Fruit fly (Drosophila melanogaster) whole organism, prepupa: Measurements from ENCODE around the gene Vha13.

ENCODE experiments used
- CG34406 ChIP-seq: fragments of 200-800 bp; sonication (Bioruptor generic); optimal IDR thresholded peaks from 3 replicates; lab custom pipeline; 2016; ENCODE audit warnings: missing biosample characterization, missing genetic modification characterization
- Ets21C ChIP-seq: fragments of 200-800 bp; sonication (Bioruptor generic); optimal IDR thresholded peaks from 3 replicates; lab custom pipeline; 2016; ENCODE audit warnings: missing biosample characterization, missing genetic modification characterization
- Hr38 ChIP-seq: sonication (Bioruptor generic); optimal IDR thresholded peaks from 2 replicates; lab custom pipeline; 2016; ENCODE audit warnings: missing biosample characterization, missing genetic modification characterization
- Met ChIP-seq: fragments of 200-800 bp; sonication (Bioruptor generic); optimal IDR thresholded peaks from 3 replicates; lab custom pipeline; 2016; ENCODE audit warnings: missing biosample characterization, missing genetic modification characterization
- Sox15 ChIP-seq: fragments of 200-800 bp; sonication (Bioruptor generic); optimal IDR thresholded peaks from 3 replicates; lab custom pipeline; 2016; ENCODE audit warnings: missing biosample characterization, missing genetic modification characterization
- fd85E ChIP-seq: fragments of 200-800 bp; sonication (Bioruptor generic); optimal IDR thresholded peaks from 3 replicates; lab custom pipeline; 2016; ENCODE audit warnings: missing biosample characterization, missing genetic modification characterization

DNA sequence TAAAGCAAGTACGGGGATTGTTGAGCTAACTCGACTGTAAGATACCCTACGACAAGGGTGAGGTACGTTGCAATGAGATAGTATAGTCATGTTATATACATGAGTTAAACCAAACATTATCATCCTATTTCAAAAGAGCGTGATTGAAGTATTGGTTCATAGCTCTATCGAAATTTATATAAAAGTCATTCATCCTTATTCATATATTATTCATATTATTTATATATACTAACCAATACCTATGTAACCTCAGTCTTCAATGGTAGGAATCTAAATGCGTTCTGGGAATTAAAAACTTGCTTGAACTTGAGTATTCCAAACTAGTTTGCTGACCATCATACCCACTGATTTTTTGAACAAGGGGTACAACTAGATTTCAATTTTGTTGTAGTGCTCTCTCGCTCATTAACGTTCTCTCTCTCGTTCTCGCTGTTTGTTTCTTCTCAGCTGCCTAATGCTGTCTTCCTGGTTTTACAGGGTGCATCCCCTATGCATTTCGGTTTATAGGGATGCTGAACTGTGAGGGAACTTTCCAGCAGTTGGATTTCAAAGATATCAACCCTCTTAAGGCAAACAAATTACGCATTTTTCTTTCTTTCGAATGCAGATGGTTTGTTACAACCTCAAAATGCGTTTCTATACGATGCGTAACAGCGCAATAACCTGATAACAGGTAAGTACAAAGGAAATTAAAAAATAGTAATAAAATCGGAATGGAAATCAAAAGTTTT is 16.2 kb downstream of the Vha13 start:
- no peak for TF ChIP-seq Ets21C
- TF ChIP-seq Met (GFP tag; lab: Kevin White, UChicago) = no peak
- no peak for TF ChIP-seq Hr38 (GFP tag; lab: Kevin White, UChicago)
- no peak for TF ChIP-seq fd85E
- TF ChIP-seq Sox15 (GFP tag; lab: Kevin White, UChicago) = no peak
- no peak for TF ChIP-seq CG34406
